Fruit fly (Drosophila melanogaster): ENCODE results near the gene Adk1.

The Adk1 gene

DNA sequence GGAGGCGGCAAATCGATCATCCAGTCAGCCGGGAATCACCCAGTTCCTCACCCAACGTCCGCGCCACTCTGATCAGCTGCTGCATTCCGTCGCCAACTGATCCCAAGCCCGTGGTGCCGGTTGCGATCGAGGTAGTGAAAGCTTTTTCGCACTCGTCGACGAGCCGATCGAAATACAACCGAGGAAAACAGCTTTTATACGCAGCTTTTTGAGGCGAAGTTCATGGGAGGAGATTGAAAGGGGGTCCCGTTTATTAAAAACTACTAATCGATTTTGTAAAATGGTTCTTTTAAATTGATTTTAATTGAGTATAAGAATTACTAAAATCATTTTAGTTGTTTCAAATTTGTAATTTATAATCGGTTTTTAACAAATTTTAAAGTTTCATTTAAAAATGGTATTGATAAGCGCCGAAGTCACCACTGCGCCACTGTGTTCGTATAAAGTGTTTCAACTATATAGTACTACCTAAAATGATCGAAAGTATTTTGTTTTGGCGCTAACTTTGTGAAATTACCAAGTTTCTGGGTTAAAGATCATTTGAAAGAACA is 23.7 kb downstream of the Adk1 start, which contains the start of gene CG4860 (continued):
- TF ChIP-seq amos (GFP tag; IDR thresholded peaks at IDR 0.05; ENCODE audit: partially characterized antibody), result no peak; the same call in 1 of the 2 replicates
- peak; percentile 90 for TF ChIP-seq CG7839 (tag; optimal IDR thresholded peaks at IDR 0.05)
- TF ChIP-seq Jarid2 (GFP tag; optimal IDR thresholded peaks at IDR 0.05), result peak; percentile 38
- TF ChIP-seq wor (GFP tag; IDR thresholded peaks at IDR 0.05), result peak; percentile 66
- TF ChIP-seq kah (GFP tag; optimal IDR thresholded peaks at IDR 0.05), result peak; percentile 63
- no peak for TF ChIP-seq kni (GFP tag; optimal IDR thresholded peaks at IDR 0.05)
- TF ChIP-seq CG1024 (GFP tag; IDR thresholded peaks at IDR 0.05), result peak; percentile 40; the same call in 1 of the 2 replicates
- peak; percentile 80 for TF ChIP-seq CG6272 (GFP tag; IDR thresholded peaks at IDR 0.05)
- TF ChIP-seq CG1603 (tag; optimal IDR thresholded peaks at IDR 0.05), result peak; percentile 59
- peak; percentile 74 for TF ChIP-seq CG1233 (GFP tag; optimal IDR thresholded peaks at IDR 0.05)
- peak; percentile 88 for TF ChIP-seq Fer3 (tag; optimal IDR thresholded peaks at IDR 0.05)
- peak; percentile 78; the same call in 2 of the 3 replicates for TF ChIP-seq zfh1 (GFP tag; IDR thresholded peaks at IDR 0.05)
- peak; percentile 74; the same call in 2 of the 3 replicates for TF ChIP-seq Mrtf (GFP tag; IDR thresholded peaks at IDR 0.05)
- peak; percentile 86 for TF ChIP-seq maf-S (GFP tag; optimal IDR thresholded peaks at IDR 0.05)
- peak; percentile 79 for TF ChIP-seq CG18011 (GFP tag; optimal IDR thresholded peaks at IDR 0.05)
- peak; percentile 80 for TF ChIP-seq CG4820 (GFP tag; optimal IDR thresholded peaks at IDR 0.05)
- peak; percentile 89 for TF ChIP-seq Atf6 (GFP tag; IDR thresholded peaks at IDR 0.05)
- no peak for TF ChIP-seq abd-A (tag; optimal IDR thresholded peaks at IDR 0.05)
- peak; percentile 36 for TF ChIP-seq trh (GFP tag; optimal IDR thresholded peaks at IDR 0.05)
- peak; percentile 45 for TF ChIP-seq CG3163 (GFP tag; optimal IDR thresholded peaks at IDR 0.05)
- TF ChIP-seq dm (GFP tag; optimal IDR thresholded peaks at IDR 0.05), result peak; percentile 65
- peak; percentile 1 for TF ChIP-seq sima (GFP tag; optimal IDR thresholded peaks at IDR 0.05)
- TF ChIP-seq Ravus (GFP tag; IDR thresholded peaks at IDR 0.05), result peak; percentile 40
- peak; percentile 84 for TF ChIP-seq caup (GFP tag; optimal IDR thresholded peaks at IDR 0.05; ENCODE audit: severe bottlenecking)
- TF ChIP-seq Doc2 (GFP tag; IDR thresholded peaks at IDR 0.05), result no peak; the same call in 1 of the 2 replicates
- peak; percentile 78 for TF ChIP-seq CG1647 (GFP tag; optimal IDR thresholded peaks at IDR 0.05)
- TF ChIP-seq CG10959 (GFP tag; IDR thresholded peaks at IDR 0.05), result no peak
- TF ChIP-seq CG9876 (GFP tag; optimal IDR thresholded peaks at IDR 0.05), result peak; percentile 60
- peak; percentile 61 for TF ChIP-seq CG4328 (GFP tag; optimal IDR thresholded peaks at IDR 0.05)
- TF ChIP-seq Kr (GFP tag; optimal IDR thresholded peaks at IDR 0.05), result no peak
- peak; percentile 89 for TF ChIP-seq CG12391 (tag; optimal IDR thresholded peaks at IDR 0.05)
- no peak for TF ChIP-seq Stat92E (GFP tag; optimal IDR thresholded peaks at IDR 0.05)
- peak; percentile 53; the same call in 1 of the 3 replicates for TF ChIP-seq CG11093 (GFP tag; IDR thresholded peaks at IDR 0.05)
- TF ChIP-seq HmgZ (tag; optimal IDR thresholded peaks at IDR 0.05), result peak; percentile 77
- no peak for TF ChIP-seq CG4707 (GFP tag; optimal IDR thresholded peaks at IDR 0.05)
- peak; percentile 57; the same call in 1 of the 2 replicates for TF ChIP-seq sim (GFP tag; IDR thresholded peaks at IDR 0.05)
- no peak for TF ChIP-seq CG6791 (GFP tag; IDR thresholded peaks at IDR 0.05; ENCODE audit: partially characterized antibody)
- TF ChIP-seq Blimp-1 (GFP tag; optimal IDR thresholded peaks at IDR 0.05), result peak; percentile 83
- TF ChIP-seq ab (GFP tag; optimal IDR thresholded peaks at IDR 0.05), result peak; percentile 73
- TF ChIP-seq wdn (GFP tag; IDR thresholded peaks at IDR 0.05), result peak; percentile 46; the same call in 1 of the 2 replicates
- peak; percentile 87 for TF ChIP-seq CG34422 (GFP tag; IDR thresholded peaks at IDR 0.05)
- peak; percentile 69; the same call in 1 of the 2 replicates for TF ChIP-seq Awh (GFP tag; IDR thresholded peaks at IDR 0.05)
- TF ChIP-seq CG14441 (GFP tag; IDR thresholded peaks at IDR 0.05), result peak; percentile 89
- TF ChIP-seq ham (GFP tag; IDR thresholded peaks at IDR 0.05), result 0 out of 2 replicates have a peak, but pooled peaks have one; percentile 5
- TF ChIP-seq bbx (GFP tag; IDR thresholded peaks at IDR 0.05; ENCODE audit: partially characterized antibody), result 0 out of 2 replicates have a peak, but pooled peaks have one; percentile 20
- TF ChIP-seq pnt (GFP tag; optimal IDR thresholded peaks at IDR 0.05), result peak; percentile 76
- TF ChIP-seq Dbx (GFP tag; IDR thresholded peaks at IDR 0.05), result peak; percentile 88
- peak; percentile 81 for TF ChIP-seq Abd-B (GFP tag; optimal IDR thresholded peaks at IDR 0.05)
- TF ChIP-seq dimm (GFP tag; IDR thresholded peaks at IDR 0.05), result peak; percentile 7; the same call in 1 of the 2 replicates

All from whole organism, embryonic.